Worm (Caenorhabditis elegans) whole organism, L4 larva: ENCODE results near the gene F26F2.11.

Experiments used
- aly-2 ChIP-seq: sonication (generic microtip); optimal IDR thresholded peaks from 2 replicates; lab custom pipeline; 2018; ENCODE audit warnings: missing biosample characterization, missing genetic modification characterization
- pqm-1 ChIP-seq: sonication (generic microtip); optimal IDR thresholded peaks from 2 replicates; lab custom pipeline; 2017; ENCODE audit warnings: missing biosample characterization, missing genetic modification characterization
- skn-1 ChIP-seq: fragments of 150-350 bp; optimal IDR thresholded peaks from 2 replicates; lab custom pipeline; 2014; ENCODE audit warnings: missing biosample characterization, missing genetic modification characterization
- spr-1 ChIP-seq: sonication (generic microtip); optimal IDR thresholded peaks from 2 replicates; lab custom pipeline; 2016; ENCODE audit warnings: mild to moderate bottlenecking, missing genetic modification characterization, missing compliant biosample characterization
- ztf-7 ChIP-seq: fragments of 150-350 bp; optimal IDR thresholded peaks from 2 replicates; lab custom pipeline; 2014; ENCODE audit warnings: missing biosample characterization, missing genetic modification characterization

- TF ChIP-seq aly-2 (no peak), pqm-1 (tag; lab: Kevin White, UChicago) (no peak), ztf-7 (tag; lab: Kevin White, UChicago) (no peak), spr-1 (tag; lab: Kevin White, UChicago) (no peak), skn-1 (no peak)
Observed at ce11 chrV:20636855-20637254, 41.3 kb upstream of the F26F2.11 start, which contains the start of gene ttr-13.
